Fruit fly (Drosophila melanogaster) whole organism, embryonic: ENCODE measurements around the gene Cpr67Fa1.

ENCODE experiments used
- BtbVII ChIP-seq: fragments of 200-800 bp; sonication (Bioruptor generic); optimal IDR thresholded peaks from 3 replicates; lab custom pipeline; 2017; ENCODE audit warnings: missing biosample characterization, mild to moderate bottlenecking, missing genetic modification characterization
- CG10543 ChIP-seq: fragments of 200-800 bp; sonication (Bioruptor generic); optimal IDR thresholded peaks from 3 replicates; lab custom pipeline; 2017; ENCODE audit warnings: missing biosample characterization, mild to moderate bottlenecking, missing genetic modification characterization, moderate library complexity
- CG12155 ChIP-seq: fragments of 200-800 bp; sonication (Bioruptor generic); optimal IDR thresholded peaks from 3 replicates; lab custom pipeline; 2016; ENCODE audit warnings: missing biosample characterization, missing genetic modification characterization
- CG1603 ChIP-seq: fragments of 200-800 bp; sonication (Bioruptor generic); optimal IDR thresholded peaks from 2 replicates; lab custom pipeline; 2019; ENCODE audit warnings: missing biosample characterization, mild to moderate bottlenecking, missing genetic modification characterization, moderate library complexity
- CG17361 ChIP-seq: fragments of 200-800 bp; sonication (Bioruptor generic); IDR thresholded peaks from 3 replicates; pipeline ENCODE4 v1.3.6; 2022; ENCODE audit warnings: missing biosample characterization, missing genetic modification characterization
- CG1832 ChIP-seq: fragments of 200-800 bp; sonication (Bioruptor generic); optimal IDR thresholded peaks from 2 replicates; lab custom pipeline; 2017; ENCODE audit warnings: missing biosample characterization, mild to moderate bottlenecking, missing genetic modification characterization, inconsistent platforms
- CG18599 ChIP-seq: fragments of 200-800 bp; sonication (Bioruptor generic); optimal IDR thresholded peaks from 3 replicates; lab custom pipeline; 2017; ENCODE audit warnings: missing biosample characterization, missing genetic modification characterization, mild to moderate bottlenecking, moderate library complexity, missing genetic modification reagents
- CG18619 ChIP-seq: fragments of 200-800 bp; sonication (Bioruptor generic); optimal IDR thresholded peaks from 3 replicates; lab custom pipeline; 2017; ENCODE audit warnings: missing biosample characterization, mild to moderate bottlenecking, missing genetic modification characterization
- CG2199 ChIP-seq: fragments of 200-800 bp; sonication (Bioruptor generic); IDR thresholded peaks from 3 replicates; pipeline ENCODE4 v1.3.6; 2022; ENCODE audit warnings: missing biosample characterization, missing genetic modification characterization
- CG2678 ChIP-seq: fragments of 200-800 bp; sonication (Bioruptor generic); optimal IDR thresholded peaks from 3 replicates; lab custom pipeline; 2019; ENCODE audit warnings: missing biosample characterization, mild to moderate bottlenecking, missing genetic modification characterization, moderate library complexity
- CG3847 ChIP-seq: fragments of 200-800 bp; sonication (Bioruptor generic); IDR thresholded peaks from 2 replicates; pipeline ENCODE4 v1.3.6; 2022; ENCODE audit warnings: missing biosample characterization, missing genetic modification characterization
- CG4360 ChIP-seq: fragments of 200-800 bp; sonication (Bioruptor generic); IDR thresholded peaks from 2 replicates; pipeline ENCODE4 v1.3.6; 2022; ENCODE audit warnings: missing biosample characterization, missing genetic modification characterization
- CG9932 ChIP-seq: fragments of 200-800 bp; sonication (Bioruptor generic); IDR thresholded peaks from 2 replicates; pipeline ENCODE4 v1.3.6; 2022; ENCODE audit warnings: missing biosample characterization, missing genetic modification characterization
- Dbx ChIP-seq: fragments of 200-800 bp; sonication (Bioruptor generic); IDR thresholded peaks from 3 replicates; pipeline ENCODE4 v1.3.6; 2022; ENCODE audit warnings: missing biosample characterization, missing genetic modification characterization
- Doc3 ChIP-seq: fragments of 200-800 bp; sonication (Bioruptor generic); IDR thresholded peaks from 3 replicates; pipeline ENCODE4 v1.3.6; 2022; ENCODE audit warnings: missing biosample characterization, missing genetic modification characterization; ENCODE audit not compliant: partially characterized antibody
- ERR ChIP-seq: fragments of 200-800 bp; sonication (Bioruptor generic); optimal IDR thresholded peaks from 2 replicates; lab custom pipeline; 2016; ENCODE audit warnings: missing biosample characterization, missing genetic modification characterization
- GATAe ChIP-seq: fragments of 200-800 bp; sonication (Bioruptor generic); conservative IDR thresholded peaks from 2 replicates; pipeline ENCODE4 v1.3.6; 2022; ENCODE audit warnings: missing biosample characterization, missing genetic modification characterization
- Gug ChIP-seq: fragments of 200-800 bp; sonication (Bioruptor generic); IDR thresholded peaks from 4 replicates; pipeline ENCODE4 v1.3.6; 2022; ENCODE audit warnings: missing biosample characterization, missing genetic modification characterization
- Jarid2 ChIP-seq: fragments of 200-800 bp; sonication (Bioruptor generic); optimal IDR thresholded peaks from 3 replicates; lab custom pipeline; 2017; ENCODE audit warnings: mild to moderate bottlenecking, missing biosample characterization, missing genetic modification reagents, missing genetic modification characterization
- NC2β ChIP-seq: fragments of 200-800 bp; sonication (Bioruptor generic); optimal IDR thresholded peaks from 2 replicates; lab custom pipeline; 2016; ENCODE audit warnings: missing biosample characterization, missing genetic modification characterization
- Nf-YB ChIP-seq: fragments of 200-800 bp; sonication (Bioruptor generic); optimal IDR thresholded peaks from 3 replicates; lab custom pipeline; 2019; ENCODE audit warnings: missing biosample characterization, mild to moderate bottlenecking, missing genetic modification characterization, moderate library complexity
- NfI ChIP-seq: fragments of 200-800 bp; sonication (Bioruptor generic); optimal IDR thresholded peaks from 3 replicates; lab custom pipeline; 2018; ENCODE audit warnings: missing biosample characterization, mild to moderate bottlenecking, missing genetic modification characterization, moderate library complexity
- Pdp1 ChIP-seq, 2 experiments: fragments of 200-800 bp; sonication (Bioruptor generic); optimal IDR thresholded peaks; 3 replicates each; lab custom pipeline; 2016; ENCODE audit warnings: missing biosample characterization in 2 of 2, missing genetic modification characterization in 2 of 2, mild to moderate bottlenecking in 1 of 2, moderate library complexity in 1 of 2
- Ptx1 ChIP-seq: fragments of 200-800 bp; sonication (Bioruptor generic); IDR thresholded peaks from 2 replicates; pipeline ENCODE4 v1.3.6; 2022; ENCODE audit warnings: missing biosample characterization, missing genetic modification characterization
- Vsx1 ChIP-seq: fragments of 200-800 bp; sonication (Bioruptor generic); optimal IDR thresholded peaks from 2 replicates; lab custom pipeline; 2017; ENCODE audit warnings: missing biosample characterization, mild to moderate bottlenecking, missing genetic modification characterization, missing genetic modification reagents
- abd-A ChIP-seq: fragments of 200-800 bp; sonication (Bioruptor generic); optimal IDR thresholded peaks from 3 replicates; lab custom pipeline; 2019; ENCODE audit warnings: missing biosample characterization, mild to moderate bottlenecking, missing genetic modification characterization, moderate library complexity
- cato ChIP-seq: fragments of 200-800 bp; sonication (Bioruptor generic); optimal IDR thresholded peaks from 2 replicates; lab custom pipeline; 2016; ENCODE audit warnings: missing biosample characterization, missing genetic modification characterization, borderline replicate concordance
- chif ChIP-seq, 2 experiments: fragments of 200-800 bp; sonication (Bioruptor generic); optimal IDR thresholded peaks; 3 replicates each; lab custom pipeline; 2016; ENCODE audit warnings: missing biosample characterization in 2 of 2, missing genetic modification characterization in 2 of 2
- crol ChIP-seq: fragments of 200-800 bp; sonication (Bioruptor generic); IDR thresholded peaks from 2 replicates; pipeline ENCODE4 v1.3.6; 2022; ENCODE audit warnings: missing biosample characterization, missing genetic modification characterization
- disco-r ChIP-seq: fragments of 200-800 bp; sonication (Bioruptor generic); optimal IDR thresholded peaks from 2 replicates; lab custom pipeline; 2016; ENCODE audit warnings: missing biosample characterization, missing genetic modification characterization
- dysf ChIP-seq: fragments of 200-800 bp; sonication (Bioruptor generic); IDR thresholded peaks from 3 replicates; pipeline ENCODE4 v1.3.6; 2022; ENCODE audit warnings: missing biosample characterization, missing genetic modification characterization
- esg ChIP-seq: fragments of 200-800 bp; sonication (Bioruptor generic); conservative IDR thresholded peaks from 2 replicates; pipeline ENCODE4 v1.3.6; 2022; ENCODE audit warnings: missing biosample characterization, missing genetic modification characterization
- ftz-f1 ChIP-seq: fragments of 200-800 bp; sonication (Bioruptor generic); optimal IDR thresholded peaks from 2 replicates; lab custom pipeline; 2016; ENCODE audit warnings: missing biosample characterization, missing genetic modification characterization
- gem ChIP-seq: fragments of 200-800 bp; sonication (Bioruptor generic); optimal IDR thresholded peaks from 2 replicates; lab custom pipeline; 2019; ENCODE audit warnings: missing biosample characterization, mild to moderate bottlenecking, missing genetic modification characterization, moderate library complexity
- grau ChIP-seq: fragments of 200-800 bp; optimal IDR thresholded peaks from 3 replicates; lab custom pipeline; 2019; ENCODE audit warnings: missing biosample characterization, mild to moderate bottlenecking, missing genetic modification characterization, moderate library complexity
- grn ChIP-seq: fragments of 200-800 bp; sonication (Bioruptor generic); optimal IDR thresholded peaks from 3 replicates; lab custom pipeline; 2017; ENCODE audit warnings: missing biosample characterization, missing genetic modification characterization
- nerfin-1 ChIP-seq: fragments of 200-800 bp; sonication (Bioruptor generic); optimal IDR thresholded peaks from 3 replicates; lab custom pipeline; 2019; ENCODE audit warnings: missing biosample characterization, mild to moderate bottlenecking, missing genetic modification characterization, moderate library complexity
- nerfin-2 ChIP-seq: fragments of 200-800 bp; sonication (Bioruptor generic); IDR thresholded peaks from 2 replicates; pipeline ENCODE4 v1.3.6; 2022; ENCODE audit warnings: missing biosample characterization, missing genetic modification characterization; ENCODE audit not compliant: partially characterized antibody
- prd ChIP-seq, 3 experiments: fragments of >200 bp in 2 of 3; fragments of 200-800 bp in 1 of 3; sonication (Bioruptor generic) in 1 of 3; optimal IDR thresholded peaks in 2 of 3; IDR thresholded peaks in 1 of 3; 2 replicates in 2 of 3; 3 replicates in 1 of 3; pipeline versions ENCODE4 v1.3.6 to Lab custom; 2017 to 2022; ENCODE audit warnings: missing biosample characterization in 1 of 3, missing genetic modification characterization in 1 of 3
- row ChIP-seq: fragments of 200-800 bp; sonication (Bioruptor generic); IDR thresholded peaks from 3 replicates; pipeline ENCODE4 v1.3.6; 2022; ENCODE audit warnings: missing biosample characterization, missing genetic modification characterization
- sqz ChIP-seq: fragments of 200-800 bp; sonication (Bioruptor generic); optimal IDR thresholded peaks from 3 replicates; lab custom pipeline; 2018; ENCODE audit warnings: missing biosample characterization, mild to moderate bottlenecking, missing genetic modification characterization
- tgo ChIP-seq: fragments of 200-800 bp; sonication (Bioruptor generic); IDR thresholded peaks from 3 replicates; pipeline ENCODE4 v1.3.6; 2022; ENCODE audit warnings: missing biosample characterization, missing genetic modification characterization
- tup ChIP-seq: fragments of 200-800 bp; sonication (Bioruptor generic); optimal IDR thresholded peaks from 2 replicates; lab custom pipeline; 2016; ENCODE audit warnings: missing biosample characterization, mild to moderate bottlenecking, missing genetic modification characterization, moderate library complexity
- tx ChIP-seq: fragments of 200-800 bp; sonication (Bioruptor generic); optimal IDR thresholded peaks from 2 replicates; lab custom pipeline; 2016; ENCODE audit warnings: missing biosample characterization, missing genetic modification characterization
- vnd ChIP-seq: fragments of 200-800 bp; sonication (Bioruptor generic); IDR thresholded peaks from 3 replicates; pipeline ENCODE4 v1.3.6; 2022; ENCODE audit warnings: missing biosample characterization, missing genetic modification characterization; ENCODE audit not compliant: partially characterized antibody
- zfh2 ChIP-seq: fragments of 200-800 bp; sonication (Bioruptor generic); optimal IDR thresholded peaks from 2 replicates; lab custom pipeline; 2016; ENCODE audit warnings: missing biosample characterization, missing genetic modification characterization

Cpr67Fa1 gene

DNA sequence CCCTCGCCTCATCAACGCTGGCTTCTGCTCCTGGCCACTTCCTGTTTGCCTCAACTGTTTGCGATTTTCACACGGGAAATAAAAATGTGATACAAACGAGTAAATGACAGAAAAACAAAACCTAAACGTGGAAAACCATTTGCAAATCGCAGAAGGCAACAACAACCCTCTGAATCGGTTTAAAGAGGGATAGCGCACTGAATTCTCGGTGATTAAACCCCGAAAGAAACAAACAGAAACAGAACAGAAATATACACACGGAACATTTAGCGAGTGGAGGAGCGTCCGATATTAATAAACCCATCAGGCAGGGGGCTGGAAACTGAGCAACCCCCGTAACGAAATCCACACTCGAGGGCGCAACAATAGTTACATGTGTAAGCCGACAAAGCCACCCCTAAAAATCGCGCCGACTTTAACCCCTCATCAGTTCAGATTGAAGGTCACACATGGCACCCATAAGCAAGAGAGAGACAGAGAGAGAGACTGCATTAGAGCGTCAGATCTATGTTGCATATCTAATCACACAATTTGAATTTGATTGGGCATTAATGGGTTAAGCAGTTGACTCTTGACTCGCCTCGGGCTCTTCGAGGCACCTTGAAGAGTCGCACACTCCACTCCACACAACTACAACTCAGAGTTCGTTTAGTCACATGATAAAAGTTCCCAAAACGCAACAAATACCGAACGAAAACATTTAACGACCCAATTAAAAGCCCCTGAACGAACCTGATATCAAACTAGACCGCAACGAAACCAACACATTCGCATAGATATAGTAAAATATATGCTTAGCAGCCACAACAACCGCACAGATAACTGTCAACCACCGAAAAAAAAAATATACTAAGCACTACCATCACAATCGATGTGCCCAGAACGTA is 27.9 kb upstream of the Cpr67Fa1 start (continued):
- TF ChIP-seq nerfin-1 (tag; lab: Kevin White, UChicago) (peak; percentile 60), Dbx (GFP tag; lab: Robert Waterston, UW) (peak; percentile 31; the same call in 2 of the 3 replicates), crol (GFP tag; lab: Robert Waterston, UW) (0 out of 2 replicates have a peak, but pooled peaks have one; percentile 7), Pdp1 (GFP tag; optimal IDR thresholded peaks at IDR 0.05; lab: Kevin White, UChicago) (peak in 1 of 2 experiments; percentile 15), Gug (peak; percentile 17; the same call in 1 of the 4 replicates), sqz (GFP tag; lab: Kevin White, UChicago) (peak; percentile 30), CG12155 (peak; percentile 19), Nf-YB (GFP tag; lab: Kevin White, UChicago) (no peak), tup (peak; percentile 4), esg (GFP tag; lab: Robert Waterston, UW) (no peak), CG18619 (peak; percentile 27), tgo (GFP tag; lab: Robert Waterston, UW) (peak; percentile 17; the same call in 2 of the 3 replicates), GATAe (GFP tag; lab: Robert Waterston, UW) (peak; percentile 42; the same call in 1 of the 2 replicates), grn (GFP tag; lab: Kevin White, UChicago) (no peak), NfI (GFP tag; lab: Kevin White, UChicago) (no peak), chif (GFP tag; optimal IDR thresholded peaks at IDR 0.05; lab: Kevin White, UChicago) (no peak), nerfin-2 (no peak), NC2β (GFP tag; lab: Kevin White, UChicago) (no peak), CG3847 (GFP tag; lab: Robert Waterston, UW) (peak; percentile 19; the same call in 1 of the 2 replicates), disco-r (GFP tag; lab: Kevin White, UChicago) (peak; percentile 1), CG18599 (GFP tag; lab: Kevin White, UChicago) (peak; percentile 62), abd-A (tag; lab: Kevin White, UChicago) (peak; percentile 36), row (GFP tag; lab: Robert Waterston, UW) (peak; percentile 19; the same call in 1 of the 3 replicates), CG17361 (0 out of 3 replicates have a peak, but pooled peaks have one; percentile 13), tx (no peak), ERR (GFP tag; lab: Kevin White, UChicago) (peak; percentile 30), Doc3 (no peak), grau (tag; lab: Kevin White, UChicago) (peak; percentile 31), CG2678 (tag; lab: Kevin White, UChicago) (peak; percentile 1), CG1832 (GFP tag; lab: Kevin White, UChicago) (peak; percentile 46), zfh2 (peak; percentile 4), prd (optimal IDR thresholded peaks at IDR 0.05; lab: Kevin White, UChicago) (no peak), prd (GFP tag; IDR thresholded peaks at IDR 0.05; lab: Robert Waterston, UW) (0 out of 3 replicates have a peak, but pooled peaks have one; percentile 18), Vsx1 (GFP tag; lab: Kevin White, UChicago) (no peak), dysf (GFP tag; lab: Robert Waterston, UW) (0 out of 3 replicates have a peak, but pooled peaks have one; percentile 24), CG2199 (peak; percentile 50; the same call in 2 of the 3 replicates), CG4360 (GFP tag; lab: Robert Waterston, UW) (peak; percentile 73), Jarid2 (no peak), vnd (GFP tag; lab: Robert Waterston, UW) (0 out of 3 replicates have a peak, but pooled peaks have one; percentile 22), CG9932 (GFP tag; lab: Robert Waterston, UW) (0 out of 2 replicates have a peak, but pooled peaks have one; percentile 14), Ptx1 (GFP tag; lab: Robert Waterston, UW) (0 out of 2 replicates have a peak, but pooled peaks have one; percentile 13), CG1603 (peak; percentile 18), gem (tag; lab: Kevin White, UChicago) (peak; percentile 10), CG10543 (GFP tag; lab: Kevin White, UChicago) (peak; percentile 15), BtbVII (peak; percentile 32), ftz-f1 (peak; percentile 43), cato (GFP tag; lab: Kevin White, UChicago) (no peak)
